Fruit fly (Drosophila melanogaster): Measurements from ENCODE around the gene CG13786.

Gene CG13786

DNA sequence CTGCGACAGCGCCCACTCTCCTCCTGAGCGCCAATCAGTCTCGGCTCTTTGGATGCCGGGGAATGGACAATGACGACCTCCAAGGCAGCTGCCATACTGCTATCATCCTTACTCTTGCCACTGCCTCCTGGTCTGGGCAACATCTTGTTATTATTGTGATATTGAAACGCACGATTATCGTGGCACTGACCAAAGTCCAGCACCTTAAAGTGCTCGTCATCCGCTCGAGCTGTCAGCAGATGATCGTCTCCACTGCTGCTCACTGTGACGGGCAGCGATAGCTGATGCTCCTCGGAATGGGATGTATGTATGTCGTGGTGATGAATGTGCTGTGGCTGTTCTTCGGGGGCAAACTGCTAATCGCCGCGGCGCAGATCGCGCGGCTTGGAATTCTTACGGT, 45.1 kb downstream of the CG13786 start:
- TF ChIP-seq CG32532 (GFP tag; IDR thresholded peaks at IDR 0.05) (no peak), gfzf (GFP tag; optimal IDR thresholded peaks at IDR 0.05) (no peak), Mad (GFP tag; optimal IDR thresholded peaks at IDR 0.05) (no peak), bsh (GFP tag; optimal IDR thresholded peaks at IDR 0.05) (peak in 1 of 2 experiments; percentile 41), Drgx (GFP tag; IDR thresholded peaks at IDR 0.05) (peak; percentile 33; the same call in 1 of the 2 replicates), nom (GFP tag; optimal IDR thresholded peaks at IDR 0.05) (peak; percentile 88), maf-S (GFP tag; optimal IDR thresholded peaks at IDR 0.05) (no peak), sisA (GFP tag; IDR thresholded peaks at IDR 0.05) (no peak), wor (GFP tag; IDR thresholded peaks at IDR 0.05) (no peak)

DNA sequence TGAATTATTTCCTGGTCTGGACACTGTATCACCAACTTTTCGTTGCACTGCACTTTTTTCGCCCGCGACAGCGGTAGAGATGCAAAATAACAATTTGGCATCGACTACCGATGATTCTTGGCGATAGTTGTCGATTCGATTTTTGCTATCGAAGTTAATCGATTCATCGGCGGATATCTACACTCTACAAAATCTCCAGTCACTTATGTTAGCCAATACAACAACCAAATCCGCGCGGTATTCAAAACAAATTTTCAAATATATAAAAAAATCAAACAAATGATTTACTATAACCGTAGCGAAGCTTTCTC, 48.7 kb downstream of the CG13786 start, which contains the start of gene CG4502:
Gene CG4502 (minus strand): TSS at position 93 of the 311 bp plus-strand sequence.
- TF ChIP-seq CG7987 (GFP tag; optimal IDR thresholded peaks at IDR 0.05) (peak; percentile 15), CG13424 (tag; optimal IDR thresholded peaks at IDR 0.05) (peak; percentile 20), CG11560 (tag; IDR thresholded peaks at IDR 0.05) (peak; percentile 76; the same call in 2 of the 3 replicates), CG4707 (GFP tag; optimal IDR thresholded peaks at IDR 0.05) (no peak), Pdp1 (GFP tag; optimal IDR thresholded peaks at IDR 0.05) (peak in 1 of 2 experiments; percentile 21), vnd (GFP tag; IDR thresholded peaks at IDR 0.05; ENCODE audit: partially characterized antibody) (peak; percentile 99), repo (GFP tag; optimal IDR thresholded peaks at IDR 0.05) (no peak), Fer3 (tag; optimal IDR thresholded peaks at IDR 0.05) (no peak), CG12299 (tag; optimal IDR thresholded peaks at IDR 0.05) (peak; percentile 55), CoRest (tag; optimal IDR thresholded peaks at IDR 0.05) (peak; percentile 63), Sry-β (GFP tag; optimal IDR thresholded peaks at IDR 0.05) (no peak), GATAe (GFP tag; conservative IDR thresholded peaks at IDR 0.05) (peak; percentile 79), zfh1 (GFP tag; IDR thresholded peaks at IDR 0.05) (0 out of 3 replicates have a peak, but pooled peaks have one; percentile 33), C15 (GFP tag; IDR thresholded peaks at IDR 0.05) (no peak), seq (GFP tag; IDR thresholded peaks at IDR 0.05) (no peak), lilli (GFP tag; optimal IDR thresholded peaks at IDR 0.05) (peak; percentile 52), Dll (GFP tag; IDR thresholded peaks at IDR 0.05; ENCODE audit: partially characterized antibody) (peak; percentile 100), BtbVII (GFP tag; optimal IDR thresholded peaks at IDR 0.05) (no peak), luna (GFP tag; optimal IDR thresholded peaks at IDR 0.05) (no peak), zen (tag; optimal IDR thresholded peaks at IDR 0.05) (peak; percentile 36), NFAT (GFP tag; IDR thresholded peaks at IDR 0.05) (no peak; the same call in 1 of the 2 replicates), Dip3 (GFP tag; optimal IDR thresholded peaks at IDR 0.05) (no peak), pfk (GFP tag; optimal IDR thresholded peaks at IDR 0.05) (no peak), CG10979 (tag; optimal IDR thresholded peaks at IDR 0.05) (no peak), onecut (GFP tag; IDR thresholded peaks at IDR 0.05) (0 out of 2 replicates have a peak, but pooled peaks have one; percentile 8), CG12391 (tag; optimal IDR thresholded peaks at IDR 0.05) (peak; percentile 15), vvl (GFP tag; IDR thresholded peaks at IDR 0.05) (peak; percentile 52), ci (GFP tag; IDR thresholded peaks at IDR 0.05) (peak; percentile 56; the same call in 2 of the 3 replicates), CG4617 (GFP tag; optimal IDR thresholded peaks at IDR 0.05; ENCODE audit: borderline replicate concordance) (no peak), caup (GFP tag; optimal IDR thresholded peaks at IDR 0.05; ENCODE audit: severe bottlenecking) (peak; percentile 9), ssp (GFP tag; IDR thresholded peaks at IDR 0.05) (peak; percentile 51; the same call in 1 of the 2 replicates), chif (GFP tag; optimal IDR thresholded peaks at IDR 0.05) (peak in 1 of 2 experiments; percentile 24), Trl (optimal IDR thresholded peaks at IDR 0.05) (no peak), Trl (GFP tag; optimal IDR thresholded peaks at IDR 0.05) (peak; percentile 36), ken (GFP tag; IDR thresholded peaks at IDR 0.05) (no peak), Adf1 (GFP tag; IDR thresholded peaks at IDR 0.05) (peak; percentile 45; the same call in 1 of the 2 replicates), CG1792 (GFP tag; optimal IDR thresholded peaks at IDR 0.05) (peak; percentile 21), Hmx (GFP tag; optimal IDR thresholded peaks at IDR 0.05) (no peak), knrl (GFP tag; IDR thresholded peaks at IDR 0.05; ENCODE audit: partially characterized antibody) (peak; percentile 99), CG34376 (GFP tag; optimal IDR thresholded peaks at IDR 0.05) (peak; percentile 69), CG14860 (GFP tag; IDR thresholded peaks at IDR 0.05; ENCODE audit: partially characterized antibody) (peak; percentile 99)
